Worm (Caenorhabditis elegans) whole organism, L1 larva: ENCODE measurements around the gene K11H3.5.

Source experiments
- egl-13 ChIP-seq: sonication (generic microtip); optimal IDR thresholded peaks from 2 replicates; lab custom pipeline; 2016; ENCODE audit warnings: missing genotype, missing genetic modification reagents, missing genetic modification characterization, missing compliant biosample characterization
- grh-1 ChIP-seq: fragments of 200-800 bp; sonication (Bioruptor generic); IDR thresholded peaks from 2 replicates; pipeline ENCODE4 v1.3.6; 2022; ENCODE audit warnings: missing genetic modification reagents, missing genetic modification characterization, missing compliant biosample characterization
- lin-13 ChIP-seq: fragments of 150-350 bp; optimal IDR thresholded peaks from 2 replicates; lab custom pipeline; 2014; ENCODE audit warnings: missing biosample characterization, missing genetic modification reagents, missing genetic modification characterization
- lin-35 ChIP-seq, 2 experiments: fragments of 150-350 bp; optimal IDR thresholded peaks; 2 replicates each; lab custom pipeline; 2014; ENCODE audit warnings: missing biosample characterization in 2 of 2, missing genetic modification characterization in 2 of 2, missing genetic modification reagents in 2 of 2
- lsy-2 ChIP-seq, 2 experiments: fragments of 150-350 bp; optimal IDR thresholded peaks; 2 replicates each; lab custom pipeline; 2014; ENCODE audit warnings: missing biosample characterization in 2 of 2, missing genetic modification characterization in 2 of 2
- mef-2 ChIP-seq: fragments of 150-350 bp; optimal IDR thresholded peaks from 2 replicates; lab custom pipeline; 2014; ENCODE audit warnings: missing biosample characterization, missing genetic modification characterization
- nhr-71 ChIP-seq: sonication (generic microtip); optimal IDR thresholded peaks from 2 replicates; lab custom pipeline; 2016; ENCODE audit warnings: mild to moderate bottlenecking, missing genetic modification characterization, moderate library complexity, missing compliant biosample characterization
- pqm-1 ChIP-seq: sonication (generic microtip); optimal IDR thresholded peaks from 3 replicates; lab custom pipeline; 2017; ENCODE audit warnings: missing biosample characterization, missing genetic modification characterization
- snpc-4 ChIP-seq: fragments of 150-350 bp; optimal IDR thresholded peaks from 2 replicates; lab custom pipeline; 2014; ENCODE audit warnings: missing biosample characterization, missing genetic modification characterization
- sptf-1 ChIP-seq: fragments of 150-350 bp; optimal IDR thresholded peaks from 2 replicates; lab custom pipeline; 2014; ENCODE audit warnings: missing biosample characterization, missing genetic modification characterization
- swsn-7 ChIP-seq: sonication (generic microtip); optimal IDR thresholded peaks from 2 replicates; lab custom pipeline; 2016; ENCODE audit warnings: missing genetic modification characterization, missing compliant biosample characterization
- unc-62 ChIP-seq: fragments of 150-350 bp; optimal IDR thresholded peaks from 2 replicates; lab custom pipeline; 2014; ENCODE audit warnings: missing biosample characterization, missing genetic modification reagents, missing genetic modification characterization

- TF ChIP-seq lin-35 (GFP tag; optimal IDR thresholded peaks at IDR 0.05; lab: Kevin White, UChicago): no peak
- no peak for TF ChIP-seq pqm-1 (tag; lab: Kevin White, UChicago)
- TF ChIP-seq swsn-7 (tag; lab: Kevin White, UChicago): no peak
- no peak for TF ChIP-seq mef-2 (tag; lab: Kevin White, UChicago)
- no peak for TF ChIP-seq unc-62 (GFP tag; lab: Kevin White, UChicago)
- no peak for TF ChIP-seq sptf-1 (tag; lab: Kevin White, UChicago)
- TF ChIP-seq egl-13: no peak
- TF ChIP-seq lsy-2 (tag; optimal IDR thresholded peaks at IDR 0.05; lab: Kevin White, UChicago): no peak
- TF ChIP-seq lin-13 (GFP tag; lab: Kevin White, UChicago): no peak
- TF ChIP-seq snpc-4 (tag; lab: Kevin White, UChicago): no peak
- TF ChIP-seq nhr-71 (tag; lab: Kevin White, UChicago): no peak
- TF ChIP-seq grh-1 (GFP tag; lab: Robert Waterston, UW): no peak
Observed at ce11 chrIII:9813146-9813545, 30.4 kb upstream of the K11H3.5 start, which contains the start of gene ZK632.14.
